Worm (Caenorhabditis elegans) whole organism, mixed stage, embryonic: Measurements from ENCODE around the gene C40A11.2.

ENCODE experiments used
- M03D4.4 ChIP-seq: sonication (generic microtip); optimal IDR thresholded peaks from 2 replicates; lab custom pipeline; 2017; ENCODE audit warnings: mild to moderate bottlenecking, missing genetic modification characterization, missing compliant biosample characterization
- bed-3 ChIP-seq: fragments of 200-800 bp; sonication (Bioruptor generic); optimal IDR thresholded peaks from 3 replicates; lab custom pipeline; 2018; ENCODE audit warnings: mild to moderate bottlenecking, missing genetic modification characterization, moderate library complexity, missing compliant biosample characterization
- ceh-43 ChIP-seq: fragments of 200-800 bp; sonication (Bioruptor generic); optimal IDR thresholded peaks from 2 replicates; lab custom pipeline; 2018; ENCODE audit warnings: mild to moderate bottlenecking, missing genetic modification characterization, moderate library complexity, missing compliant biosample characterization
- ceh-83 ChIP-seq: fragments of 200-800 bp; sonication (Bioruptor generic); optimal IDR thresholded peaks from 2 replicates; lab custom pipeline; 2018; ENCODE audit warnings: mild to moderate bottlenecking, missing genetic modification characterization, missing compliant biosample characterization
- ces-1 ChIP-seq: fragments of 150-350 bp; optimal IDR thresholded peaks from 2 replicates; lab custom pipeline; 2014; ENCODE audit warnings: missing biosample characterization, missing genetic modification reagents, missing genetic modification characterization
- cnd-1 ChIP-seq: fragments of 200-800 bp; sonication (Bioruptor generic); optimal IDR thresholded peaks from 2 replicates; lab custom pipeline; 2018; ENCODE audit warnings: mild to moderate bottlenecking, missing genetic modification characterization, missing compliant biosample characterization
- drap-1 ChIP-seq: fragments of 200-800 bp; sonication (Bioruptor generic); optimal IDR thresholded peaks from 3 replicates; lab custom pipeline; 2018; ENCODE audit warnings: mild to moderate bottlenecking, missing genetic modification characterization, missing compliant biosample characterization
- elt-1 ChIP-seq: sonication (generic microtip); optimal IDR thresholded peaks from 2 replicates; lab custom pipeline; 2017; ENCODE audit warnings: missing genetic modification characterization, mild to moderate bottlenecking, missing compliant biosample characterization, antibody characterized with exemption, moderate library complexity, borderline replicate concordance; ENCODE audit not compliant: insufficient read depth
- elt-3 ChIP-seq: fragments of 150-350 bp; optimal IDR thresholded peaks from 2 replicates; lab custom pipeline; 2014; ENCODE audit warnings: missing biosample characterization, missing genetic modification characterization
- flh-1 ChIP-seq: fragments of 200-800 bp; sonication (Bioruptor generic); optimal IDR thresholded peaks from 2 replicates; lab custom pipeline; 2018; ENCODE audit warnings: mild to moderate bottlenecking, missing genetic modification characterization, moderate library complexity, missing compliant biosample characterization
- ham-2 ChIP-seq: fragments of 200-800 bp; sonication (Bioruptor generic); optimal IDR thresholded peaks from 2 replicates; lab custom pipeline; 2018; ENCODE audit warnings: mild to moderate bottlenecking, missing genetic modification characterization, missing compliant biosample characterization
- hlh-1 ChIP-seq: fragments of 150-350 bp; optimal IDR thresholded peaks from 2 replicates; lab custom pipeline; 2014; ENCODE audit warnings: missing biosample characterization, missing genetic modification reagents, missing genetic modification characterization
- lin-32 ChIP-seq: fragments of 200-800 bp; sonication (Bioruptor generic); optimal IDR thresholded peaks from 2 replicates; lab custom pipeline; 2018; ENCODE audit warnings: mild to moderate bottlenecking, missing genetic modification characterization, missing compliant biosample characterization
- lsy-2 ChIP-seq: fragments of 150-350 bp; optimal IDR thresholded peaks from 2 replicates; lab custom pipeline; 2014; ENCODE audit warnings: missing biosample characterization, missing genetic modification characterization
- mep-1 ChIP-seq: fragments of 150-350 bp; optimal IDR thresholded peaks from 2 replicates; lab custom pipeline; 2017; ENCODE audit warnings: missing biosample characterization, missing genetic modification reagents, missing genetic modification characterization, inconsistent platforms
- mls-2 ChIP-seq: sonication (generic microtip); optimal IDR thresholded peaks from 2 replicates; lab custom pipeline; 2016; ENCODE audit warnings: mild to moderate bottlenecking, missing genetic modification characterization, moderate library complexity, missing compliant biosample characterization
- nhr-12 ChIP-seq: fragments of 150-350 bp; optimal IDR thresholded peaks from 2 replicates; lab custom pipeline; 2014; ENCODE audit warnings: missing biosample characterization, missing genetic modification characterization
- nhr-2 ChIP-seq: fragments of 150-350 bp; optimal IDR thresholded peaks from 2 replicates; lab custom pipeline; 2014; ENCODE audit warnings: missing biosample characterization, missing genetic modification characterization
- nhr-28 ChIP-seq: fragments of 150-350 bp; optimal IDR thresholded peaks from 2 replicates; lab custom pipeline; 2014; ENCODE audit warnings: missing biosample characterization, missing genetic modification characterization
- pha-4 ChIP-seq: fragments of 150-350 bp; optimal IDR thresholded peaks from 2 replicates; lab custom pipeline; 2018; ENCODE audit warnings: missing biosample characterization, missing genetic modification reagents, missing genetic modification characterization
- sem-2 ChIP-seq: fragments of 200-800 bp; sonication (Bioruptor generic); optimal IDR thresholded peaks from 2 replicates; lab custom pipeline; 2018; ENCODE audit warnings: mild to moderate bottlenecking, missing genetic modification characterization, missing compliant biosample characterization
- snpc-4 ChIP-seq: fragments of 150-350 bp; optimal IDR thresholded peaks from 2 replicates; lab custom pipeline; 2014; ENCODE audit warnings: missing biosample characterization, missing genetic modification characterization
- tbx-8 ChIP-seq: fragments of 200-800 bp; sonication (Bioruptor generic); optimal IDR thresholded peaks from 2 replicates; lab custom pipeline; 2018; ENCODE audit warnings: mild to moderate bottlenecking, missing genetic modification characterization, moderate library complexity, missing compliant biosample characterization
- unc-120 ChIP-seq: sonication (generic microtip); optimal IDR thresholded peaks from 2 replicates; lab custom pipeline; 2017; ENCODE audit warnings: missing genetic modification characterization, missing compliant biosample characterization; ENCODE audit not compliant: poor library complexity, severe bottlenecking
- unc-39 ChIP-seq: fragments of 150-350 bp; optimal IDR thresholded peaks from 2 replicates; lab custom pipeline; 2014; ENCODE audit warnings: missing biosample characterization, missing genetic modification characterization
- unc-62 ChIP-seq: fragments of 150-350 bp; optimal IDR thresholded peaks from 2 replicates; lab custom pipeline; 2014; ENCODE audit warnings: missing biosample characterization, missing genetic modification reagents, missing genetic modification characterization
- ztf-11 ChIP-seq: fragments of 150-350 bp; optimal IDR thresholded peaks from 2 replicates; lab custom pipeline; 2014; ENCODE audit warnings: missing biosample characterization, missing genetic modification characterization

C40A11.2 gene

DNA sequence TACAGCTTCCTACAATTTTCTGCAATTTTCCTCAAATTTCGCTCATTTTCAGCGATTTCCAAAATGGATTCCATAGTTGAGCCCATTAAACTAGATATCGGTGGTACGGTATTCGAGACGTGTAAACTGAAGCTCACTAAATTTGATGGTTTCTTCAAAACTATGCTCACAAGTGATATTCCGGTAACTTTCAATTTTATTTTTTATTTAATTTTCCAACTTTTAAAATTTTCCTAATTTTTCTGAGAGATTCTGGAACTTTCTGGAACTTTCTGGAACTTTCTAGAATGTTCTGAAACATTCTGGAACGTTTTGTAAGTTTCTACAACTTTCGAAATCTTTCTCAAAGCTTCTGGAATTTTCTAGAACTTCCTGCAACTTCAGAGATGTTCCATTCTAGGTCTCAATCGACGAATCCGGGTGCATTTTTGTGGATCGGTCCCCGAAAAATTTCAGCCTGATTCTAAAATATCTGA, at the start of gene C40A11.2:
C40A11.2 (plus strand) TSS at position 51 of the 476 bp plus-strand sequence.
- TF ChIP-seq lin-32 (GFP tag; lab: Kevin White, UChicago) (no peak), ceh-43 (GFP tag; lab: Kevin White, UChicago) (no peak), unc-120 (tag; lab: Kevin White, UChicago) (no peak), tbx-8 (GFP tag; lab: Kevin White, UChicago) (no peak), ces-1 (no peak), sem-2 (GFP tag; lab: Kevin White, UChicago) (no peak), snpc-4 (tag; lab: Kevin White, UChicago) (no peak), ham-2 (GFP tag; lab: Kevin White, UChicago) (no peak), flh-1 (GFP tag; lab: Kevin White, UChicago) (no peak), nhr-2 (tag; lab: Kevin White, UChicago) (no peak), elt-1 (tag; lab: Kevin White, UChicago) (no peak), nhr-12 (no peak)
- TF ChIP-seq, all 35 proteins: peak for 0

DNA sequence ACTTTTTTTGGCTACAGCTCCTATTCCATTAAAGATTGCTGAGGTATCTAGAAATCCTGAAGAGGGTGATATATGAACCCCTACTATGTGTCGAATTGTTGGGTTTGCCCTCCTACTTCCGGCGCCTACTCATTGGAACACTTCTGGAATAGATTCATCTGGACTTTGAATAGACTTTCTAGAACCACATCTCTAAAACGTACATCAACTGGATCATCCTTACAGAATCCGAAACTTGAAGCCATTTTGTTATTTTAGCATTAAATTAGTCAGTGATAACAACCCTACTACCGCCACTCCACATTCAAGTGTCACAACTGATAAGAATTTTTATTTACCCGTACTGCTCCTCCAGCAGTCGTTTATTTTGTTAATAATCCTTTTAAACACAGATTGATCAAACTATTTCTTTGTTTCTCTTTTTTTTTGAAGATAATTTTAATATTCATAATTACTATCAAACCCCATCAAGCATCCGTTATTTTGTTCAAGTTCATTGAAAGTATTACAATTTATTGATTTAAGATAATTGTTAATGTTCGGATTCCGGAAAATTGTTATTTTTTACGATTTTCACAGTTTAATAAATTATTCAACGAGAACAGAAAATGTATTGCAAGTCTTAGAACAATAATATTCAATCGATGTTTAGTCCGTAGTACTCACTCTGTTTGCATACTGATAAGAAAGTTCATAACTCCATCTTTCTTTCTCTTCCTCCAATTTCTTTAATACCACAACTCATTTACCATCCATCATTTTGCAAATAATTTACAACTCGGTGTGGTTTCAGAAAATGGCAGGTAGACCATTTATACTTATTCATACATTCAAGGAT, 47.4 kb upstream of the C40A11.2 start, which contains the start of gene math-42:
math-42 (plus strand) TSS at position 788 of the 838 bp plus-strand sequence.
- no peak for TF ChIP-seq hlh-1 (tag; lab: Kevin White, UChicago)

DNA sequence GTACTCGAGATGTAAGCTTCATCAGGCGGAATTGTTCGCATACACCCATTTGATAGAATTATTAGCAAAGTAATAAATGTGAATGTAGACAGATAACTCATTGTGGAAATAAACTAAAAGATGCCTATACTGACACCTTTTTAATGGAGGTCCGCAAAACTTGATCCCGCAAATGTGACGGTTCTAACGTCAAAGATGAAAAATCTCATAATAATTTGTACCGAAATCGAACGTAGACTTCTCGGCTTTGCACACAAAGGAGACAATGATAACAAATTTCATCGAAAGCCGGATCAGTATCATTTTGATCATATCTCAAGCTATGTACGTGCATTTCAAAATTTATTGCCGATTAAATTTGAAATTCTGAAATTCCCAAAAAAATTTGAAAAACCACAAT, 38.5 kb upstream of the C40A11.2 start, which contains the start of gene R52.4:
R52.4 (minus strand) TSS at position 101 of the 400 bp plus-strand sequence.
- TF ChIP-seq snpc-4 (tag; lab: Kevin White, UChicago), result no peak
- TF ChIP-seq unc-62 (GFP tag; lab: Kevin White, UChicago), result no peak
- no peak for TF ChIP-seq mls-2 (tag; lab: Kevin White, UChicago)
- no peak for TF ChIP-seq nhr-2 (tag; lab: Kevin White, UChicago)
- TF ChIP-seq M03D4.4 (tag; lab: Kevin White, UChicago), result no peak
- no peak for TF ChIP-seq lsy-2
- no peak for TF ChIP-seq flh-1 (GFP tag; lab: Kevin White, UChicago)
- no peak for TF ChIP-seq elt-3 (tag; lab: Kevin White, UChicago)
- no peak for TF ChIP-seq cnd-1 (tag; lab: Kevin White, UChicago)
- no peak for TF ChIP-seq lin-32 (GFP tag; lab: Kevin White, UChicago)
- no peak for TF ChIP-seq ztf-11 (tag; lab: Kevin White, UChicago)

DNA sequence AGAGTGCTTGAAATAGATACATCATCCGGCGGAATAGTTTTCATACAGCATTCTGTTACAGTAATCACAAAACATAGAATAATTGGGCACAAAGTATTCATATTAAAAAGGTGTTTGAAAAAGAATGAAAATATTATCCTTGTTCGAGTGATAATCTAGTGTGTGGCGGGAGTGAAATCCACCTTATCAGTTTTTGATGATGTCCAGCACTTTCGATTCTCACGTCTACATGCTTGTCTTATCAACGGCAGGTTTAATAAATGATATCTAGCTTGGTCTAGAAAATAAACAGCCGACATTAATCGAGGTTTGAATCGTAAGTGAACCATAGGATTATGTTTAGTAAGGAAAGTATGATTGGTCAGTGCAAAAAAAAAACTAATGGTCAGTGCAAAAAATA, 36.8 kb upstream of the C40A11.2 start, which contains the start of gene R52.5:
R52.5 (minus strand) TSS at position 101 of the 400 bp plus-strand sequence.
- TF ChIP-seq unc-39 (tag; lab: Kevin White, UChicago), result no peak

DNA sequence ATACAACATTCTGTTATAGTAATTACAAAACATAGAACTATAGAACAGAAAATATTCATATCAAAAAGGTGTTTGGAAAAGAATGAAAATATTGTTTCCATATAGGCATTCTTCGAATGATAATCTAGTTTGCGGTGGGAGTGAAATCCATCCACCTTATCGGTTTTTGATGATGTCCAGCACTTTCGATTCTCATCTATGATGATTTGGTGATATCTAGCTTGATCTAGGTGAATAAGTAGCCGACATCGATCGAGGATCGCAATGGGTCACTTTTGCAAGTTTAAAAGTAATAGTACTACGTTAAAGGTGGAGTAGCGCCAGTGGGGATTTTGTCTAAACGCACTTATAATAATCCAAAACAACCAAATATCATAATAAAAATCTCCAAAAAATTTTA, 33.8 kb upstream of the C40A11.2 start, which contains the start of gene R52.6:
R52.6 (minus strand) TSS at position 101 of the 400 bp plus-strand sequence.
- TF ChIP-seq nhr-12 (no peak), mep-1 (tag; lab: Kevin White, UChicago) (no peak), pha-4 (tag; lab: Kevin White, UChicago) (no peak), unc-120 (tag; lab: Kevin White, UChicago) (no peak), ham-2 (GFP tag; lab: Kevin White, UChicago) (no peak), nhr-28 (tag; lab: Kevin White, UChicago) (no peak), drap-1 (no peak), tbx-8 (GFP tag; lab: Kevin White, UChicago) (no peak), ceh-83 (GFP tag; lab: Kevin White, UChicago) (no peak), M03D4.4 (tag; lab: Kevin White, UChicago) (no peak), ceh-43 (GFP tag; lab: Kevin White, UChicago) (no peak)
- TF ChIP-seq, all 35 proteins: peak for 0

DNA sequence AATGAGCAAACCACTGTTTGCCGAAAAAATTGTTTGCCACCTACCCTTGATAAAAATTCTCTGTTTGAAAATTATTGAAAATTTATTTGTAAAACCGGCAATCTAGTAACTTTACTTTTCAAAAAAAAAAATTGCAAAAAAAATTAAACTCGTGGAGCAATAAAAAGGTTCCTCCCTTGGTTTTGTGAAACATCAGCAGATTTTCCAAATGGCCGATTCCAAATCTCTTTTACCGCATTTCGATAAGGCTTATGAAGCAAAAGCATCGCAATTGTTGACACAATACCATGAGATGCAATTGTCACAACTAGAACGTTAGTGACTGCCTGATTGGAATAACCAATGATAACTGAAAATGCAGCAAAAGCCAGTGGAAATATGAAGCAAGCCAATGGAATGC, 32.3 kb upstream of the C40A11.2 start:
- no peak for TF ChIP-seq nhr-2 (tag; lab: Kevin White, UChicago)
- TF ChIP-seq M03D4.4 (tag; lab: Kevin White, UChicago), result no peak
- TF ChIP-seq bed-3, result no peak
- no peak for TF ChIP-seq ces-1
